Fruit fly (Drosophila melanogaster) whole organism, prepupa: Measurements from ENCODE around the gene fwd.

Experiments used
- Blimp-1 ChIP-seq: fragments of 200-800 bp; sonication (Bioruptor generic); optimal IDR thresholded peaks from 3 replicates; lab custom pipeline; 2017; ENCODE audit warnings: missing biosample characterization, missing genetic modification characterization, mild to moderate bottlenecking, moderate library complexity, missing genetic modification reagents
- CG10631 ChIP-seq: fragments of 200-800 bp; sonication (Bioruptor generic); optimal IDR thresholded peaks from 2 replicates; lab custom pipeline; 2016; ENCODE audit warnings: missing biosample characterization, missing genetic modification characterization
- CG10669 ChIP-seq: fragments of 200-800 bp; sonication (Bioruptor generic); optimal IDR thresholded peaks from 3 replicates; lab custom pipeline; 2018; ENCODE audit warnings: missing biosample characterization, mild to moderate bottlenecking, missing genetic modification characterization, moderate library complexity
- CG11294 ChIP-seq: fragments of 200-800 bp; sonication (Bioruptor generic); IDR thresholded peaks from 2 replicates; pipeline ENCODE4 v1.3.6; 2022; ENCODE audit warnings: missing biosample characterization, missing genetic modification characterization
- CG11762 ChIP-seq: fragments of 200-800 bp; sonication (Bioruptor generic); optimal IDR thresholded peaks from 3 replicates; lab custom pipeline; 2016; ENCODE audit warnings: missing biosample characterization, missing genetic modification characterization; ENCODE audit not compliant: insufficient read depth
- CG11902 ChIP-seq: fragments of 200-800 bp; sonication (Bioruptor generic); optimal IDR thresholded peaks from 3 replicates; lab custom pipeline; 2016; ENCODE audit warnings: missing biosample characterization, missing genetic modification characterization
- CG15336 ChIP-seq: fragments of 200-800 bp; sonication (Bioruptor generic); IDR thresholded peaks from 2 replicates; pipeline ENCODE4 v1.3.6; 2022; ENCODE audit warnings: missing biosample characterization, missing genetic modification characterization
- CG1621 ChIP-seq: fragments of 200-800 bp; sonication (Bioruptor generic); optimal IDR thresholded peaks from 3 replicates; lab custom pipeline; 2018; ENCODE audit warnings: missing biosample characterization, mild to moderate bottlenecking, missing genetic modification characterization
- CG16779 ChIP-seq: fragments of 200-800 bp; sonication (Bioruptor generic); optimal IDR thresholded peaks from 3 replicates; lab custom pipeline; 2017; ENCODE audit warnings: missing biosample characterization, mild to moderate bottlenecking, missing genetic modification characterization
- CG3032 ChIP-seq: fragments of 200-800 bp; optimal IDR thresholded peaks from 2 replicates; lab custom pipeline; 2019; ENCODE audit warnings: missing biosample characterization, mild to moderate bottlenecking, missing genetic modification characterization, moderate library complexity
- CG31627 ChIP-seq: fragments of 200-800 bp; sonication (Bioruptor generic); optimal IDR thresholded peaks from 3 replicates; lab custom pipeline; 2016; ENCODE audit warnings: missing biosample characterization, missing genetic modification characterization
- CG32006 ChIP-seq: fragments of 200-800 bp; sonication (Bioruptor generic); optimal IDR thresholded peaks from 3 replicates; lab custom pipeline; 2017; ENCODE audit warnings: missing biosample characterization, mild to moderate bottlenecking, missing genetic modification characterization
- CG34406 ChIP-seq: fragments of 200-800 bp; sonication (Bioruptor generic); optimal IDR thresholded peaks from 3 replicates; lab custom pipeline; 2016; ENCODE audit warnings: missing biosample characterization, missing genetic modification characterization
- CG3919 ChIP-seq: fragments of 200-800 bp; sonication (Bioruptor generic); optimal IDR thresholded peaks from 3 replicates; lab custom pipeline; 2016; ENCODE audit warnings: missing biosample characterization, missing genetic modification characterization
- CG4318 ChIP-seq: fragments of 200-800 bp; sonication (Bioruptor generic); optimal IDR thresholded peaks from 3 replicates; lab custom pipeline; 2017; ENCODE audit warnings: missing biosample characterization, mild to moderate bottlenecking, missing genetic modification characterization
- CG6276 ChIP-seq: fragments of 200-800 bp; sonication (Bioruptor generic); optimal IDR thresholded peaks from 2 replicates; lab custom pipeline; 2017; ENCODE audit warnings: missing biosample characterization, mild to moderate bottlenecking, missing genetic modification characterization
- CG6792 ChIP-seq: fragments of 200-800 bp; sonication (Bioruptor generic); optimal IDR thresholded peaks from 3 replicates; lab custom pipeline; 2016; ENCODE audit warnings: missing biosample characterization, missing genetic modification characterization
- CG6808 ChIP-seq: fragments of 200-800 bp; sonication (Bioruptor generic); optimal IDR thresholded peaks from 3 replicates; lab custom pipeline; 2017; ENCODE audit warnings: missing biosample characterization, missing genetic modification characterization, mild to moderate bottlenecking, moderate library complexity, missing genetic modification reagents
- CG6854 ChIP-seq: fragments of 200-800 bp; sonication (Bioruptor generic); optimal IDR thresholded peaks from 2 replicates; lab custom pipeline; 2017; ENCODE audit warnings: missing biosample characterization, mild to moderate bottlenecking, missing genetic modification characterization
- CG8119 ChIP-seq: fragments of 200-800 bp; sonication (Bioruptor generic); IDR thresholded peaks from 3 replicates; pipeline ENCODE4 v1.3.6; 2022; ENCODE audit warnings: missing biosample characterization, missing genetic modification characterization
- CG8319 ChIP-seq: fragments of 200-800 bp; sonication (Bioruptor generic); optimal IDR thresholded peaks from 3 replicates; lab custom pipeline; 2016; ENCODE audit warnings: missing biosample characterization, missing genetic modification characterization
- CG9139 ChIP-seq: fragments of 200-800 bp; sonication (Bioruptor generic); optimal IDR thresholded peaks from 3 replicates; lab custom pipeline; 2017; ENCODE audit warnings: missing biosample characterization, mild to moderate bottlenecking, missing genetic modification characterization
- Eip93F ChIP-seq: fragments of 200-800 bp; sonication (Bioruptor generic); optimal IDR thresholded peaks from 2 replicates; lab custom pipeline; 2016; ENCODE audit warnings: missing biosample characterization, mild to moderate bottlenecking, missing genetic modification characterization
- Ets21C ChIP-seq: fragments of 200-800 bp; sonication (Bioruptor generic); optimal IDR thresholded peaks from 3 replicates; lab custom pipeline; 2016; ENCODE audit warnings: missing biosample characterization, missing genetic modification characterization
- Ets96B ChIP-seq: fragments of 200-800 bp; optimal IDR thresholded peaks from 2 replicates; lab custom pipeline; 2019; ENCODE audit warnings: missing biosample characterization, mild to moderate bottlenecking, missing genetic modification characterization, moderate library complexity
- Gug ChIP-seq: fragments of 200-800 bp; sonication (Bioruptor generic); IDR thresholded peaks from 2 replicates; pipeline ENCODE4 v1.3.6; 2022; ENCODE audit warnings: missing biosample characterization, missing genetic modification characterization
- Hr38 ChIP-seq: sonication (Bioruptor generic); optimal IDR thresholded peaks from 2 replicates; lab custom pipeline; 2016; ENCODE audit warnings: missing biosample characterization, missing genetic modification characterization
- Hr39 ChIP-seq: fragments of 200-800 bp; sonication (Bioruptor generic); optimal IDR thresholded peaks from 2 replicates; lab custom pipeline; 2016; ENCODE audit warnings: missing biosample characterization, missing genetic modification characterization
- Hr4 ChIP-seq: fragments of 200-800 bp; sonication (Bioruptor generic); optimal IDR thresholded peaks from 3 replicates; lab custom pipeline; 2016; ENCODE audit warnings: missing biosample characterization, missing genetic modification characterization
- Lpt ChIP-seq: fragments of 200-800 bp; sonication (Bioruptor generic); optimal IDR thresholded peaks from 3 replicates; lab custom pipeline; 2016; ENCODE audit warnings: missing biosample characterization, missing genetic modification characterization
- Met ChIP-seq: fragments of 200-800 bp; sonication (Bioruptor generic); optimal IDR thresholded peaks from 3 replicates; lab custom pipeline; 2016; ENCODE audit warnings: missing biosample characterization, missing genetic modification characterization
- OdsH ChIP-seq: fragments of 200-800 bp; sonication (Bioruptor generic); optimal IDR thresholded peaks from 3 replicates; lab custom pipeline; 2016; ENCODE audit warnings: missing biosample characterization, missing genetic modification characterization
- Smox ChIP-seq: fragments of 200-800 bp; sonication (Bioruptor generic); optimal IDR thresholded peaks from 3 replicates; lab custom pipeline; 2016; ENCODE audit warnings: missing biosample characterization, missing genetic modification characterization
- Sox102F ChIP-seq: fragments of 200-800 bp; sonication (Bioruptor generic); optimal IDR thresholded peaks from 2 replicates; lab custom pipeline; 2016; ENCODE audit warnings: missing biosample characterization, mild to moderate bottlenecking, missing genetic modification characterization
- Sox14 ChIP-seq: fragments of 200-800 bp; sonication (Bioruptor generic); optimal IDR thresholded peaks from 3 replicates; lab custom pipeline; 2016; ENCODE audit warnings: missing biosample characterization, missing genetic modification characterization
- Sox15 ChIP-seq: fragments of 200-800 bp; sonication (Bioruptor generic); optimal IDR thresholded peaks from 3 replicates; lab custom pipeline; 2016; ENCODE audit warnings: missing biosample characterization, missing genetic modification characterization
- achi ChIP-seq: fragments of 200-800 bp; sonication (Bioruptor generic); optimal IDR thresholded peaks from 3 replicates; lab custom pipeline; 2016; ENCODE audit warnings: missing biosample characterization, missing genetic modification characterization
- acj6 ChIP-seq: fragments of 200-800 bp; sonication (Bioruptor generic); optimal IDR thresholded peaks from 3 replicates; lab custom pipeline; 2016; ENCODE audit warnings: missing biosample characterization, missing genetic modification characterization
- dsx ChIP-seq: fragments of 200-800 bp; optimal IDR thresholded peaks from 3 replicates; lab custom pipeline; 2019; ENCODE audit warnings: missing biosample characterization, mild to moderate bottlenecking, missing genetic modification characterization, moderate library complexity; ENCODE audit not compliant: poor library complexity, severe bottlenecking
- eg ChIP-seq: fragments of 200-800 bp; sonication (Bioruptor generic); IDR thresholded peaks from 3 replicates; pipeline ENCODE4 v1.3.6; 2022; ENCODE audit warnings: missing biosample characterization, missing genetic modification characterization
- esn ChIP-seq: fragments of 200-800 bp; sonication (Bioruptor generic); optimal IDR thresholded peaks from 2 replicates; lab custom pipeline; 2016; ENCODE audit warnings: missing biosample characterization, mild to moderate bottlenecking, missing genetic modification characterization, moderate library complexity
- lz ChIP-seq: fragments of 200-800 bp; sonication (Bioruptor generic); optimal IDR thresholded peaks from 3 replicates; lab custom pipeline; 2016; ENCODE audit warnings: missing biosample characterization, missing genetic modification characterization
- pdm3 ChIP-seq: fragments of 200-800 bp; sonication (Bioruptor generic); optimal IDR thresholded peaks from 3 replicates; lab custom pipeline; 2016; ENCODE audit warnings: missing biosample characterization, missing genetic modification characterization
- salr ChIP-seq, 2 experiments: fragments of 200-800 bp; sonication (Bioruptor generic); optimal IDR thresholded peaks; 3 replicates each; lab custom pipeline; 2016 to 2018; ENCODE audit warnings: missing biosample characterization in 2 of 2, missing genetic modification characterization in 2 of 2, mild to moderate bottlenecking in 1 of 2
- spab ChIP-seq: fragments of 200-800 bp; sonication (Bioruptor generic); optimal IDR thresholded peaks from 2 replicates; lab custom pipeline; 2017; ENCODE audit warnings: missing biosample characterization, mild to moderate bottlenecking, missing genetic modification characterization, missing genetic modification reagents
- topi ChIP-seq: fragments of 200-800 bp; sonication (Bioruptor generic); optimal IDR thresholded peaks from 3 replicates; lab custom pipeline; 2016; ENCODE audit warnings: missing biosample characterization, missing genetic modification characterization
- vri ChIP-seq: fragments of 200-800 bp; sonication (Bioruptor generic); optimal IDR thresholded peaks from 3 replicates; lab custom pipeline; 2016; ENCODE audit warnings: missing biosample characterization, mild to moderate bottlenecking, missing genetic modification characterization

fwd gene

DNA sequence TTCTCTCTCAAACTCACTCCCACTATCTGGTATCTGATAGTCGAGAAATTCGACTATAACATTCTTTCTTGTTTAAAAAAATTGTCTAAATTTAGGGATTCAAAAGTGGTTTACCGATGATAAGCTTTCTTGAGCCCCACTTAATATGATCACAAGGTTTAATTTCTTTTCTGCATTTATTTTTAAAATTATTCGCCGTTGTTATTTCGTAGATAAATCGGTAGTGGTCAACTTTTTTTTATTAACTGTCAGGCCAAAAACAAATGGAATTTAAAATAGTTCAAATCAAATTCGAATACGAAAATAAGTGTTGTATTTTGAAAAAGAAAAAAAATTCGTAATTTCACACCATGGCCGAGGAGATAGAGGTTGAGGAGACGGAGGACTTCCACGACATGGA lies 38.0 kb upstream of the fwd start, which contains the start of gene Roc1b (continued):
- no peak for TF ChIP-seq Gug (GFP tag; lab: Robert Waterston, UW)
- TF ChIP-seq, all 60 proteins: peak for 0

DNA sequence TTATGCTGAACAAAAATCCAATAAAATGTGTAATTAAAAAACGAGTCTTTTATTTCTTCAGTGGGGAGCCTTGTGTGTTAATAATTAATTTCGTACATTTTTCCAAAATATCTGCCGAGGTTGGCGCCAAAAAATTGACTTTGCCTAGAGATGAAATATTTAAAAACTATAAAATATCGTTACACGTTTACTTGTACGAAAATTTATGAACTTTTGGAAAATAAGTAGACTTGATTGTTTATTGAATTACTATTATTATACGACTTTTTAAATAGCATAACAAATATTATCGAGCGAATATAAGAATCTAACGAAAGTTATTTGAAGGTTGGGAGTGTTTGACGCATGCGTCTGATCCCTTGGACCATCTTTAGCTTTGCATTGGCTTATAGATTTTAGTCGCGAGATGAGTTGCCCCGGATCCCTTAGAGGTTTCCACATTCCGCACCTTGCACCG lies 36.4 kb upstream of the fwd start, which contains the start of gene CG1231:
CG1231 (plus strand) TSS at position 407 of the 457 bp plus-strand sequence.
- no peak for TF ChIP-seq Gug (GFP tag; lab: Robert Waterston, UW)
- no peak for TF ChIP-seq Ets96B (tag; lab: Kevin White, UChicago)
- TF ChIP-seq eg (GFP tag; lab: Robert Waterston, UW), result no peak
- TF ChIP-seq Sox102F, result no peak
- TF ChIP-seq topi (GFP tag; lab: Kevin White, UChicago), result no peak
- no peak for TF ChIP-seq CG3919 (GFP tag; lab: Kevin White, UChicago)
- TF ChIP-seq Hr39 (GFP tag; lab: Kevin White, UChicago), result no peak
- no peak for TF ChIP-seq CG1621
- no peak for TF ChIP-seq Ets21C (GFP tag; lab: Kevin White, UChicago)
- no peak for TF ChIP-seq CG11294 (GFP tag; lab: Robert Waterston, UW)

DNA sequence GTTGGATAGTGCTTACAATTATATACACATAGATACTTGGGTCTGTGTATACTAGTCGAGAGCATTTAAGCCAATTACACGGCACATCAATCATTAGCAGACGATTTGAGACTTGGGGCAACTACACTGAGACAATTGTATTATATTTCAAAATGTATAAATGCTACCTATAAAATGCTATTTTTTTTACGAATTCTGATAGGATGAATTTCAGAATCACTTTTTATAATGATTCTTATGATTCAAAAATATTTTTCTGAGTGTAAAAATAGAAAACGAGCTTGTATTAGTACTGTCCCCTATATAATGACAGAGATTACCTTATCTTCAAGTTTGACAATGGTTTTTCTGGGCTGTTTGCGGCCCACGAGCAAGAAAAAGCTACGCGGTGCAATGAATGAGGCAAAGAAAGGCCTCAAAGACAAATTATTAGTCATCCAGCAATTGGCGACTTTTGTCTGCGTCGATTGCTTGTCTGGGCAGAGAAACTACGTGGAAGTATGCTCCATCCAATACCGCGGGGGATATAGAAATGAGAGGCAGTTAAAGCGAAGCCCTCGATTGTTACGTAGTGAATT lies 31.1 kb upstream of the fwd start:
- TF ChIP-seq Hr4 (GFP tag; lab: Kevin White, UChicago), result no peak
- TF ChIP-seq spab (GFP tag; lab: Kevin White, UChicago), result no peak
- TF ChIP-seq CG6276 (GFP tag; lab: Kevin White, UChicago), result no peak
- TF ChIP-seq CG16779 (tag; lab: Kevin White, UChicago), result no peak
- peak; percentile 76 for TF ChIP-seq CG8119 (GFP tag; lab: Robert Waterston, UW)
- TF ChIP-seq CG31627 (GFP tag; lab: Kevin White, UChicago), result peak; percentile 17
- no peak for TF ChIP-seq vri (GFP tag; lab: Kevin White, UChicago)
- TF ChIP-seq pdm3 (GFP tag; lab: Kevin White, UChicago), result no peak
- no peak for TF ChIP-seq Eip93F (GFP tag; lab: Kevin White, UChicago)
- no peak for TF ChIP-seq CG34406 (GFP tag; lab: Kevin White, UChicago)
- no peak for TF ChIP-seq Sox15
- TF ChIP-seq acj6 (GFP tag; lab: Kevin White, UChicago), result no peak
- TF ChIP-seq CG9139 (GFP tag; lab: Kevin White, UChicago), result no peak
- TF ChIP-seq Hr38, result no peak
- no peak for TF ChIP-seq Blimp-1
- peak; percentile 67 for TF ChIP-seq Gug (GFP tag; lab: Robert Waterston, UW)
- no peak for TF ChIP-seq CG6854
- TF ChIP-seq CG6808 (GFP tag; lab: Kevin White, UChicago), result no peak
- peak; percentile 73 for TF ChIP-seq CG15336 (GFP tag; lab: Robert Waterston, UW)
- peak; percentile 35 for TF ChIP-seq dsx (GFP tag; lab: Kevin White, UChicago)
- TF ChIP-seq esn (GFP tag; lab: Kevin White, UChicago), result peak; percentile 63
- TF ChIP-seq CG3032 (tag; lab: Kevin White, UChicago), result peak; percentile 43
- no peak for TF ChIP-seq lz
- TF ChIP-seq CG32006, result no peak
- TF ChIP-seq CG11294 (GFP tag; lab: Robert Waterston, UW), result peak; percentile 47; the same call in 1 of the 2 replicates
- no peak for TF ChIP-seq OdsH (GFP tag; lab: Kevin White, UChicago)
- TF ChIP-seq Smox (GFP tag; lab: Kevin White, UChicago), result no peak
- no peak for TF ChIP-seq Met (GFP tag; lab: Kevin White, UChicago)
- TF ChIP-seq CG11762, result peak; percentile 26
- TF ChIP-seq CG6792 (GFP tag; lab: Kevin White, UChicago), result no peak
- no peak for TF ChIP-seq CG10669 (GFP tag; lab: Kevin White, UChicago)
- TF ChIP-seq eg (GFP tag; lab: Robert Waterston, UW), result peak; percentile 85
- TF ChIP-seq Hr39 (GFP tag; lab: Kevin White, UChicago), result no peak
- TF ChIP-seq CG1621, result no peak
- TF ChIP-seq Sox14, result no peak
- no peak for TF ChIP-seq CG8319
- peak; percentile 25 for TF ChIP-seq CG11902 (GFP tag; lab: Kevin White, UChicago)
- no peak for TF ChIP-seq CG10631
- TF ChIP-seq salr (GFP tag; optimal IDR thresholded peaks at IDR 0.05; lab: Kevin White, UChicago), result no peak
- TF ChIP-seq Lpt (GFP tag; lab: Kevin White, UChicago), result no peak
- TF ChIP-seq achi (GFP tag; lab: Kevin White, UChicago), result no peak
- TF ChIP-seq CG4318 (GFP tag; lab: Kevin White, UChicago), result no peak
